Worm (Caenorhabditis elegans) whole organism, young adult: ENCODE measurements around the gene lin-12.

ENCODE experiments used
- B0019.2 ChIP-seq: fragments of 200-800 bp; sonication (Bioruptor generic); conservative IDR thresholded peaks from 2 replicates; pipeline ENCODE4 v1.3.6; 2022; ENCODE audit warnings: missing genetic modification reagents, missing genetic modification characterization, missing compliant biosample characterization
- B0035.1 ChIP-seq: sonication (generic microtip); optimal IDR thresholded peaks from 2 replicates; lab custom pipeline; 2016; ENCODE audit warnings: missing genetic modification characterization, mild to moderate bottlenecking, missing compliant biosample characterization, missing genotype, missing genetic modification reagents
- F22D6.2 ChIP-seq: sonication (generic microtip); optimal IDR thresholded peaks from 2 replicates; lab custom pipeline; 2016; ENCODE audit warnings: mild to moderate bottlenecking, missing genetic modification characterization, missing compliant biosample characterization
- F23B12.7 ChIP-seq: sonication (generic microtip); optimal IDR thresholded peaks from 2 replicates; lab custom pipeline; 2017; ENCODE audit warnings: missing genetic modification characterization, mild to moderate bottlenecking, missing compliant biosample characterization, antibody characterized with exemption, moderate library complexity; ENCODE audit not compliant: insufficient read depth
- F33H1.4 ChIP-seq: fragments of 200-800 bp; sonication (Bioruptor generic); IDR thresholded peaks from 2 replicates; pipeline ENCODE4 v1.3.6; 2022; ENCODE audit warnings: missing genetic modification reagents, missing genetic modification characterization, missing compliant biosample characterization
- F52B5.7 ChIP-seq: sonication (generic microtip); optimal IDR thresholded peaks from 2 replicates; lab custom pipeline; 2016; ENCODE audit warnings: mild to moderate bottlenecking, missing genetic modification characterization, missing compliant biosample characterization
- F57A8.1 ChIP-seq: fragments of 200-800 bp; sonication (Bioruptor generic); optimal IDR thresholded peaks from 2 replicates; lab custom pipeline; 2018; ENCODE audit warnings: mild to moderate bottlenecking, missing genetic modification characterization, moderate library complexity, missing compliant biosample characterization
- K11D2.4 ChIP-seq: fragments of 200-800 bp; sonication (Bioruptor generic); IDR thresholded peaks from 2 replicates; pipeline ENCODE4 v1.3.6; 2022; ENCODE audit warnings: missing genetic modification reagents, missing genetic modification characterization, missing compliant biosample characterization
- T26A5.8 ChIP-seq: sonication (generic microtip); optimal IDR thresholded peaks from 2 replicates; lab custom pipeline; 2016; ENCODE audit warnings: missing genetic modification characterization, missing compliant biosample characterization
- Y53G8AR.9 ChIP-seq: fragments of 200-800 bp; sonication (Bioruptor generic); conservative IDR thresholded peaks from 2 replicates; pipeline ENCODE4 v1.3.6; 2022; ENCODE audit warnings: missing genetic modification reagents, missing genetic modification characterization, missing compliant biosample characterization
- Y67H2A.10 ChIP-seq: fragments of 200-800 bp; sonication (Bioruptor generic); conservative IDR thresholded peaks from 2 replicates; pipeline ENCODE4 v1.3.6; 2022; ENCODE audit warnings: missing genetic modification reagents, missing genetic modification characterization, missing compliant biosample characterization
- ZK185.1 ChIP-seq: sonication (generic microtip); optimal IDR thresholded peaks from 2 replicates; lab custom pipeline; 2016; ENCODE audit warnings: mild to moderate bottlenecking, missing genetic modification characterization, missing compliant biosample characterization; ENCODE audit not compliant: poor library complexity, severe bottlenecking
- akir-1 ChIP-seq: fragments of 200-800 bp; sonication (Bioruptor generic); optimal IDR thresholded peaks from 2 replicates; lab custom pipeline; 2018; ENCODE audit warnings: mild to moderate bottlenecking, missing genetic modification characterization, moderate library complexity, missing compliant biosample characterization
- ama-1 ChIP-seq, 3 experiments: fragments of 150-350 bp in 1 of 3; sonication (generic microtip) in 2 of 3; optimal IDR thresholded peaks; 2 replicates each; lab custom pipeline; 2014 to 2018; ENCODE audit warnings: missing biosample characterization in 2 of 3, missing genetic modification characterization in 2 of 3, missing genetic modification reagents in 2 of 3
- aptf-2 ChIP-seq: fragments of 200-800 bp; sonication (Bioruptor generic); conservative IDR thresholded peaks from 2 replicates; pipeline ENCODE4 v1.3.6; 2022; ENCODE audit warnings: missing genetic modification reagents, missing genetic modification characterization, missing compliant biosample characterization
- athp-1 ChIP-seq: sonication (generic microtip); optimal IDR thresholded peaks from 2 replicates; lab custom pipeline; 2017; ENCODE audit warnings: mild to moderate bottlenecking, missing genetic modification characterization, missing compliant biosample characterization
- bed-1 ChIP-seq: fragments of 200-800 bp; sonication (Bioruptor generic); IDR thresholded peaks from 2 replicates; pipeline ENCODE4 v1.3.6; 2022; ENCODE audit warnings: missing genetic modification reagents, missing genetic modification characterization, missing compliant biosample characterization
- ccch-3 ChIP-seq: fragments of 200-800 bp; sonication (Bioruptor generic); optimal IDR thresholded peaks from 2 replicates; lab custom pipeline; 2018; ENCODE audit warnings: mild to moderate bottlenecking, missing genetic modification characterization, missing compliant biosample characterization
- ceh-100 ChIP-seq: fragments of 200-800 bp; sonication (Bioruptor generic); IDR thresholded peaks from 2 replicates; pipeline ENCODE4 v1.3.6; 2022; ENCODE audit warnings: missing genetic modification reagents, missing genetic modification characterization, missing compliant biosample characterization
- ceh-58 ChIP-seq: fragments of 200-800 bp; sonication (Bioruptor generic); IDR thresholded peaks from 2 replicates; pipeline ENCODE4 v1.3.6; 2022; ENCODE audit warnings: missing genetic modification characterization, missing compliant biosample characterization
- ceh-91 ChIP-seq: fragments of 200-800 bp; sonication (Bioruptor generic); IDR thresholded peaks from 2 replicates; pipeline ENCODE4 v1.3.6; 2022; ENCODE audit warnings: missing genetic modification reagents, missing genetic modification characterization, missing compliant biosample characterization
- dpl-1 ChIP-seq: fragments of 150-350 bp; optimal IDR thresholded peaks from 2 replicates; lab custom pipeline; 2014; ENCODE audit warnings: missing biosample characterization, missing genetic modification reagents, missing genetic modification characterization
- efl-1 ChIP-seq: fragments of 150-350 bp; optimal IDR thresholded peaks from 2 replicates; lab custom pipeline; 2014; ENCODE audit warnings: missing biosample characterization, missing genetic modification reagents, missing genetic modification characterization
- egl-44 ChIP-seq: fragments of 200-800 bp; sonication (Bioruptor generic); IDR thresholded peaks from 2 replicates; pipeline ENCODE4 v1.3.6; 2022; ENCODE audit warnings: missing genetic modification reagents, missing genetic modification characterization, missing compliant biosample characterization
- ets-4 ChIP-seq: fragments of 200-800 bp; sonication (Bioruptor generic); optimal IDR thresholded peaks from 2 replicates; lab custom pipeline; 2018; ENCODE audit warnings: mild to moderate bottlenecking, missing genetic modification characterization, missing compliant biosample characterization
- gei-17 ChIP-seq: fragments of 200-800 bp; sonication (Bioruptor generic); optimal IDR thresholded peaks from 2 replicates; lab custom pipeline; 2018; ENCODE audit warnings: mild to moderate bottlenecking, missing genetic modification characterization, missing compliant biosample characterization
- him-1 ChIP-seq: sonication (generic microtip); optimal IDR thresholded peaks from 2 replicates; lab custom pipeline; 2016; ENCODE audit warnings: missing genotype, missing genetic modification reagents, missing genetic modification characterization, missing compliant biosample characterization
- lag-1 ChIP-seq: fragments of 200-800 bp; sonication (Bioruptor generic); IDR thresholded peaks from 2 replicates; pipeline ENCODE4 v1.3.6; 2022; ENCODE audit warnings: missing genetic modification reagents, missing genetic modification characterization, missing compliant biosample characterization
- let-607 ChIP-seq, 2 experiments: fragments of 200-800 bp in 1 of 2; sonication (Bioruptor generic) in 1 of 2; sonication (generic microtip) in 1 of 2; optimal IDR thresholded peaks; 2 replicates each; lab custom pipeline; 2016 to 2018; ENCODE audit warnings: mild to moderate bottlenecking in 2 of 2, missing compliant biosample characterization in 2 of 2, missing genetic modification characterization in 2 of 2, moderate library complexity in 2 of 2, missing genotype in 1 of 2
- lin-40 ChIP-seq: sonication (generic microtip); optimal IDR thresholded peaks from 2 replicates; lab custom pipeline; 2016; ENCODE audit warnings: missing genetic modification characterization, mild to moderate bottlenecking, missing compliant biosample characterization, missing genotype, missing genetic modification reagents
- madf-10 ChIP-seq: sonication (generic microtip); optimal IDR thresholded peaks from 2 replicates; lab custom pipeline; 2016; ENCODE audit warnings: mild to moderate bottlenecking, missing genetic modification characterization, missing compliant biosample characterization
- madf-8 ChIP-seq: fragments of 200-800 bp; sonication (Bioruptor generic); conservative IDR thresholded peaks from 2 replicates; pipeline ENCODE4 v1.3.6; 2022; ENCODE audit warnings: missing genetic modification reagents, missing genetic modification characterization, missing compliant biosample characterization
- nhr-27 ChIP-seq: fragments of 200-800 bp; sonication (Bioruptor generic); optimal IDR thresholded peaks from 2 replicates; lab custom pipeline; 2018; ENCODE audit warnings: mild to moderate bottlenecking, missing genetic modification characterization, moderate library complexity, missing compliant biosample characterization
- nhr-90 ChIP-seq: sonication (generic microtip); optimal IDR thresholded peaks from 2 replicates; lab custom pipeline; 2016; ENCODE audit warnings: missing genotype, mild to moderate bottlenecking, missing genetic modification characterization, missing compliant biosample characterization
- pha-4 ChIP-seq: fragments of 150-350 bp; sonication (generic microtip); optimal IDR thresholded peaks from 2 replicates; lab custom pipeline; 2014; ENCODE audit warnings: missing biosample characterization, missing genetic modification reagents, missing genetic modification characterization
- rcor-1 ChIP-seq: fragments of 200-800 bp; sonication (Bioruptor generic); IDR thresholded peaks from 2 replicates; pipeline ENCODE4 v1.3.6; 2022; ENCODE audit warnings: missing genetic modification reagents, missing genetic modification characterization, missing compliant biosample characterization
- repo-1 ChIP-seq: sonication (generic microtip); optimal IDR thresholded peaks from 2 replicates; lab custom pipeline; 2017; ENCODE audit warnings: mild to moderate bottlenecking, missing genetic modification characterization, missing compliant biosample characterization
- rpc-1 ChIP-seq, 2 experiments: fragments of 150-350 bp in 1 of 2; sonication (generic microtip) in 1 of 2; optimal IDR thresholded peaks; 2 replicates each; lab custom pipeline; 2014 to 2018; ENCODE audit warnings: missing biosample characterization in 1 of 2, missing genetic modification characterization in 1 of 2, missing genetic modification reagents in 1 of 2, missing genotype in 1 of 2
- tbx-9 ChIP-seq: sonication (generic microtip); optimal IDR thresholded peaks from 2 replicates; lab custom pipeline; 2016; ENCODE audit warnings: borderline replicate concordance, missing genetic modification characterization, inconsistent platforms, missing compliant biosample characterization
- xnd-1 ChIP-seq: sonication (generic microtip); optimal IDR thresholded peaks from 2 replicates; lab custom pipeline; 2016; ENCODE audit warnings: missing genotype, missing genetic modification reagents, missing genetic modification characterization, missing compliant biosample characterization
- ztf-22 ChIP-seq: fragments of 200-800 bp; sonication (Bioruptor generic); optimal IDR thresholded peaks from 2 replicates; lab custom pipeline; 2018; ENCODE audit warnings: mild to moderate bottlenecking, missing genetic modification characterization, moderate library complexity, missing compliant biosample characterization
- ztf-25 ChIP-seq: fragments of 200-800 bp; sonication (Bioruptor generic); IDR thresholded peaks from 2 replicates; pipeline ENCODE4 v1.3.6; 2022; ENCODE audit warnings: missing genetic modification reagents, missing genetic modification characterization, missing compliant biosample characterization

lin-12 gene

ce11 chrIII:9071372-9071771 lies at the start of gene lin-12:
Gene lin-12 (minus strand): TSS chrIII:9071472.
- TF ChIP-seq tbx-9 (tag; lab: Kevin White, UChicago): no peak
- TF ChIP-seq F23B12.7 (tag; lab: Kevin White, UChicago): no peak
- TF ChIP-seq repo-1: no peak
- no peak for TF ChIP-seq ccch-3 (GFP tag; lab: Kevin White, UChicago)
- no peak for TF ChIP-seq pha-4
- no peak for TF ChIP-seq B0035.1 (tag; lab: Kevin White, UChicago)
- TF ChIP-seq ceh-91: no peak
- TF ChIP-seq ama-1 (optimal IDR thresholded peaks at IDR 0.05; lab: Kevin White, UChicago): no peak
- no peak for TF ChIP-seq ama-1 (GFP tag; optimal IDR thresholded peaks at IDR 0.05; lab: Kevin White, UChicago)
- TF ChIP-seq bed-1 (GFP tag; lab: Robert Waterston, UW): no peak

ce11 chrIII:9118921-9119606 lies 47.8 kb upstream of the lin-12 start, which contains the start of gene ced-11:
Gene ced-11 (plus strand): TSS chrIII:9119556.
- no peak for TF ChIP-seq K11D2.4 (GFP tag; lab: Robert Waterston, UW)
- TF ChIP-seq tbx-9 (tag; lab: Kevin White, UChicago): no peak
- TF ChIP-seq efl-1 (GFP tag; lab: Kevin White, UChicago): no peak
- no peak for TF ChIP-seq akir-1 (GFP tag; lab: Kevin White, UChicago)
- no peak for TF ChIP-seq lag-1
- no peak for TF ChIP-seq nhr-90 (tag; lab: Kevin White, UChicago)
- no peak for TF ChIP-seq ztf-25 (GFP tag; lab: Robert Waterston, UW)
- no peak for TF ChIP-seq madf-8 (GFP tag; lab: Robert Waterston, UW)
- TF ChIP-seq let-607 (tag; optimal IDR thresholded peaks at IDR 0.05; lab: Kevin White, UChicago): no peak
- TF ChIP-seq F57A8.1: no peak
- TF ChIP-seq xnd-1: no peak
- TF ChIP-seq ZK185.1: no peak
- TF ChIP-seq Y67H2A.10 (GFP tag; lab: Robert Waterston, UW): no peak
- no peak for TF ChIP-seq F22D6.2 (tag; lab: Kevin White, UChicago)
- TF ChIP-seq ztf-22 (GFP tag; lab: Kevin White, UChicago): no peak
- no peak for TF ChIP-seq ets-4 (GFP tag; lab: Kevin White, UChicago)
- TF ChIP-seq lin-40 (tag; lab: Kevin White, UChicago): no peak
- no peak for TF ChIP-seq him-1 (tag; lab: Kevin White, UChicago)

ce11 chrIII:9118314-9118850 lies 47.1 kb upstream of the lin-12 start, which contains the start of gene grl-11:
Gene grl-11 (minus strand): TSS chrIII:9118364.
- TF ChIP-seq athp-1 (tag; lab: Kevin White, UChicago) (no peak), ceh-100 (GFP tag; lab: Robert Waterston, UW) (no peak), F33H1.4 (GFP tag; lab: Robert Waterston, UW) (no peak), B0019.2 (GFP tag; lab: Robert Waterston, UW) (no peak)
- TF ChIP-seq, all 124 proteins: peak for 0

- TF ChIP-seq F52B5.7 (tag; lab: Kevin White, UChicago) (no peak), rpc-1 (optimal IDR thresholded peaks at IDR 0.05; lab: Kevin White, UChicago) (no peak), rpc-1 (tag; optimal IDR thresholded peaks at IDR 0.05; lab: Kevin White, UChicago) (no peak), dpl-1 (GFP tag; lab: Kevin White, UChicago) (no peak), F33H1.4 (GFP tag; lab: Robert Waterston, UW) (no peak), madf-10 (tag; lab: Kevin White, UChicago) (no peak), rcor-1 (no peak), Y53G8AR.9 (GFP tag; lab: Robert Waterston, UW) (no peak), gei-17 (GFP tag; lab: Kevin White, UChicago) (no peak), ZK185.1 (no peak), nhr-27 (no peak), T26A5.8 (no peak), egl-44 (GFP tag; lab: Robert Waterston, UW) (no peak), aptf-2 (GFP tag; lab: Robert Waterston, UW) (no peak), ceh-58 (GFP tag; lab: Robert Waterston, UW) (no peak), madf-8 (GFP tag; lab: Robert Waterston, UW) (no peak)
Measured at ce11 chrIII:9115745-9116144, 44.5 kb upstream of the lin-12 start.
